Fruit fly (Drosophila melanogaster): ENCODE data around the gene CG42346.

Gene CG42346

DNA sequence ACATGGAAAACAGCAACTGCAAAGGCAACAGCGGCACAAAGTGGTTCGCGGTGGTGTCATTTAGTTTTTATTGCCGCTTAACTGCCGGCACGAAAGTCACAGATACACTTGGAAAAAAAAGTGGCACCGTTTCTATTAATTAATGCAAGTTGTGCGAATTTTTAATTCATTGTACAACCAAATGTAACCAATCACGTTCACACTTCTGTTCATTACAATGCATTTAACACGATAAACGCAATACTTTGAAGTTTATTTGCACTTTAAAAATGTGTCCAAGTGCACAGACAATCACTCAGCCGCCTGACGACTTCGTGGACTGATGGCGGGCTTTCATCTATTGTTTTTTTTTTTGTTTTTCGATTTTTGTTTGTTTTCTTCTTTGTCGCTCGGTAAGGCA lies 1.3 kb downstream of the CG42346 start (continued):
- peak; percentile 17; the same call in 1 of the 2 replicates for TF ChIP-seq H2.0 (GFP tag; IDR thresholded peaks at IDR 0.05)
- TF ChIP-seq Spps (tag; optimal IDR thresholded peaks at IDR 0.05): no peak
- TF ChIP-seq Dfd (GFP tag; optimal IDR thresholded peaks at IDR 0.05): no peak
- no peak for TF ChIP-seq sqz (GFP tag; optimal IDR thresholded peaks at IDR 0.05)
- TF ChIP-seq run (tag; optimal IDR thresholded peaks at IDR 0.05): peak; percentile 29
- no peak for TF ChIP-seq Dip3 (GFP tag; optimal IDR thresholded peaks at IDR 0.05)
- peak; percentile 27 for TF ChIP-seq CG16863 (GFP tag; optimal IDR thresholded peaks at IDR 0.05)
- TF ChIP-seq Gsc (GFP tag; IDR thresholded peaks at IDR 0.05): peak; percentile 26; the same call in 1 of the 2 replicates
- TF ChIP-seq E2f2 (GFP tag; IDR thresholded peaks at IDR 0.05): 0 out of 2 replicates have a peak, but pooled peaks have one; percentile 23
- no peak for TF ChIP-seq kah (GFP tag; optimal IDR thresholded peaks at IDR 0.05)
- peak; percentile 11 for TF ChIP-seq Myb (GFP tag; optimal IDR thresholded peaks at IDR 0.05)
- peak; percentile 47 for TF ChIP-seq Ssrp (tag; optimal IDR thresholded peaks at IDR 0.05)
- no peak for TF ChIP-seq nom (GFP tag; optimal IDR thresholded peaks at IDR 0.05)
- peak; percentile 74 for TF ChIP-seq nmo (GFP tag; optimal IDR thresholded peaks at IDR 0.05)
- TF ChIP-seq Oaz (GFP tag; IDR thresholded peaks at IDR 0.05): no peak
- TF ChIP-seq CG30020 (tag; optimal IDR thresholded peaks at IDR 0.05): no peak
- TF ChIP-seq Rfx (GFP tag; IDR thresholded peaks at IDR 0.05): no peak; the same call in 1 of the 2 replicates
- peak; percentile 74 for TF ChIP-seq phol (tag; optimal IDR thresholded peaks at IDR 0.05)
- TF ChIP-seq btn (GFP tag; optimal IDR thresholded peaks at IDR 0.05): no peak
- TF ChIP-seq CG6683 (GFP tag; optimal IDR thresholded peaks at IDR 0.05): no peak
- peak; percentile 52 for TF ChIP-seq CG4820 (GFP tag; optimal IDR thresholded peaks at IDR 0.05)
- peak; percentile 29; the same call in 1 of the 2 replicates for TF ChIP-seq onecut (GFP tag; IDR thresholded peaks at IDR 0.05)
- no peak for TF ChIP-seq CG31365 (tag; optimal IDR thresholded peaks at IDR 0.05)
- TF ChIP-seq abd-A (tag; optimal IDR thresholded peaks at IDR 0.05): no peak
- TF ChIP-seq ab (GFP tag; optimal IDR thresholded peaks at IDR 0.05): no peak
- no peak for TF ChIP-seq insv (GFP tag; optimal IDR thresholded peaks at IDR 0.05)
- peak; percentile 64 for TF ChIP-seq vvl (GFP tag; IDR thresholded peaks at IDR 0.05)
- TF ChIP-seq CG11696 (GFP tag; IDR thresholded peaks at IDR 0.05): 0 out of 2 replicates have a peak, but pooled peaks have one; percentile 14
- peak; percentile 93 for TF ChIP-seq Med (GFP tag)
- TF ChIP-seq CG7556 (GFP tag; optimal IDR thresholded peaks at IDR 0.05): peak; percentile 27
- TF ChIP-seq slbo (GFP tag; IDR thresholded peaks at IDR 0.05): no peak
- peak; percentile 49 for TF ChIP-seq CG6254 (GFP tag; optimal IDR thresholded peaks at IDR 0.05)
- TF ChIP-seq CG14667 (GFP tag; IDR thresholded peaks at IDR 0.05): peak; percentile 29; the same call in 1 of the 2 replicates
- peak; percentile 59 for TF ChIP-seq az2 (GFP tag; optimal IDR thresholded peaks at IDR 0.05)
- TF ChIP-seq CG14965 (GFP tag; optimal IDR thresholded peaks at IDR 0.05; ENCODE audit: borderline replicate concordance): no peak
- TF ChIP-seq CG18764 (GFP tag; optimal IDR thresholded peaks at IDR 0.05): peak; percentile 22
- no peak for TF ChIP-seq CG15696 (tag; optimal IDR thresholded peaks at IDR 0.05)
- TF ChIP-seq CG4854 (GFP tag; optimal IDR thresholded peaks at IDR 0.05): peak; percentile 33
- TF ChIP-seq danr (GFP tag; IDR thresholded peaks at IDR 0.05): 0 out of 2 replicates have a peak, but pooled peaks have one; percentile 14
- TF ChIP-seq CG7271 (tag; optimal IDR thresholded peaks at IDR 0.05): no peak
- peak; percentile 49 for TF ChIP-seq CG8388 (GFP tag; optimal IDR thresholded peaks at IDR 0.05)
- no peak for TF ChIP-seq knrl (GFP tag; IDR thresholded peaks at IDR 0.05; ENCODE audit: partially characterized antibody)
- peak; percentile 52 for TF ChIP-seq ap (GFP tag; IDR thresholded peaks at IDR 0.05)
- TF ChIP-seq pnt (GFP tag; optimal IDR thresholded peaks at IDR 0.05): peak; percentile 62
- TF ChIP-seq CG10959 (GFP tag; IDR thresholded peaks at IDR 0.05): 0 out of 2 replicates have a peak, but pooled peaks have one; percentile 32
- no peak for TF ChIP-seq CG6854 (GFP tag; optimal IDR thresholded peaks at IDR 0.05)
- TF ChIP-seq CG32772 (GFP tag; IDR thresholded peaks at IDR 0.05): peak; percentile 47; the same call in 1 of the 2 replicates
- no peak for TF ChIP-seq nerfin-2 (GFP tag; IDR thresholded peaks at IDR 0.05; ENCODE audit: partially characterized antibody)
- TF ChIP-seq CG11093 (GFP tag; IDR thresholded peaks at IDR 0.05): peak; percentile 25; the same call in 1 of the 3 replicates
- TF ChIP-seq Trl (optimal IDR thresholded peaks at IDR 0.05): no peak
- peak; percentile 9 for TF ChIP-seq Trl (GFP tag; optimal IDR thresholded peaks at IDR 0.05)
